Fruit fly (Drosophila melanogaster) whole organism, prepupa: ENCODE measurements around the gene Nmd3.

Experiments
- Blimp-1 ChIP-seq: fragments of 200-800 bp; sonication (Bioruptor generic); optimal IDR thresholded peaks from 3 replicates; lab custom pipeline; 2017; ENCODE audit warnings: missing biosample characterization, missing genetic modification characterization, mild to moderate bottlenecking, moderate library complexity, missing genetic modification reagents
- CG10631 ChIP-seq: fragments of 200-800 bp; sonication (Bioruptor generic); optimal IDR thresholded peaks from 2 replicates; lab custom pipeline; 2016; ENCODE audit warnings: missing biosample characterization, missing genetic modification characterization
- CG11294 ChIP-seq: fragments of 200-800 bp; sonication (Bioruptor generic); IDR thresholded peaks from 2 replicates; pipeline ENCODE4 v1.3.6; 2022; ENCODE audit warnings: missing biosample characterization, missing genetic modification characterization
- CG15336 ChIP-seq: fragments of 200-800 bp; sonication (Bioruptor generic); IDR thresholded peaks from 2 replicates; pipeline ENCODE4 v1.3.6; 2022; ENCODE audit warnings: missing biosample characterization, missing genetic modification characterization
- CG3032 ChIP-seq: fragments of 200-800 bp; optimal IDR thresholded peaks from 2 replicates; lab custom pipeline; 2019; ENCODE audit warnings: missing biosample characterization, mild to moderate bottlenecking, missing genetic modification characterization, moderate library complexity
- CG31627 ChIP-seq: fragments of 200-800 bp; sonication (Bioruptor generic); optimal IDR thresholded peaks from 3 replicates; lab custom pipeline; 2016; ENCODE audit warnings: missing biosample characterization, missing genetic modification characterization
- CG32006 ChIP-seq: fragments of 200-800 bp; sonication (Bioruptor generic); optimal IDR thresholded peaks from 3 replicates; lab custom pipeline; 2017; ENCODE audit warnings: missing biosample characterization, mild to moderate bottlenecking, missing genetic modification characterization
- CG4318 ChIP-seq: fragments of 200-800 bp; sonication (Bioruptor generic); optimal IDR thresholded peaks from 3 replicates; lab custom pipeline; 2017; ENCODE audit warnings: missing biosample characterization, mild to moderate bottlenecking, missing genetic modification characterization
- CG6163 ChIP-seq: fragments of 200-800 bp; sonication (Bioruptor generic); IDR thresholded peaks from 3 replicates; pipeline ENCODE4 v1.3.6; 2022; ENCODE audit warnings: missing biosample characterization, missing genetic modification characterization
- CG6808 ChIP-seq: fragments of 200-800 bp; sonication (Bioruptor generic); optimal IDR thresholded peaks from 3 replicates; lab custom pipeline; 2017; ENCODE audit warnings: missing biosample characterization, missing genetic modification characterization, mild to moderate bottlenecking, moderate library complexity, missing genetic modification reagents
- CG6854 ChIP-seq: fragments of 200-800 bp; sonication (Bioruptor generic); optimal IDR thresholded peaks from 2 replicates; lab custom pipeline; 2017; ENCODE audit warnings: missing biosample characterization, mild to moderate bottlenecking, missing genetic modification characterization
- CG7368 ChIP-seq: fragments of 200-800 bp; sonication (Bioruptor generic); optimal IDR thresholded peaks from 3 replicates; lab custom pipeline; 2016; ENCODE audit warnings: missing biosample characterization, missing genetic modification characterization
- CG8632 ChIP-seq: fragments of 200-800 bp; sonication (Bioruptor generic); optimal IDR thresholded peaks from 3 replicates; lab custom pipeline; 2016; ENCODE audit warnings: missing biosample characterization, missing genetic modification characterization
- CG9139 ChIP-seq: fragments of 200-800 bp; sonication (Bioruptor generic); optimal IDR thresholded peaks from 3 replicates; lab custom pipeline; 2017; ENCODE audit warnings: missing biosample characterization, mild to moderate bottlenecking, missing genetic modification characterization
- Eip75B ChIP-seq: fragments of 200-800 bp; sonication (Bioruptor generic); optimal IDR thresholded peaks from 3 replicates; lab custom pipeline; 2016; ENCODE audit warnings: missing biosample characterization, missing genetic modification characterization
- Hr38 ChIP-seq: sonication (Bioruptor generic); optimal IDR thresholded peaks from 2 replicates; lab custom pipeline; 2016; ENCODE audit warnings: missing biosample characterization, missing genetic modification characterization
- OdsH ChIP-seq: fragments of 200-800 bp; sonication (Bioruptor generic); optimal IDR thresholded peaks from 3 replicates; lab custom pipeline; 2016; ENCODE audit warnings: missing biosample characterization, missing genetic modification characterization
- Sox102F ChIP-seq: fragments of 200-800 bp; sonication (Bioruptor generic); optimal IDR thresholded peaks from 2 replicates; lab custom pipeline; 2016; ENCODE audit warnings: missing biosample characterization, mild to moderate bottlenecking, missing genetic modification characterization
- Sox14 ChIP-seq: fragments of 200-800 bp; sonication (Bioruptor generic); optimal IDR thresholded peaks from 3 replicates; lab custom pipeline; 2016; ENCODE audit warnings: missing biosample characterization, missing genetic modification characterization
- cyc ChIP-seq: fragments of 200-800 bp; sonication (Bioruptor generic); optimal IDR thresholded peaks from 3 replicates; lab custom pipeline; 2016; ENCODE audit warnings: missing biosample characterization, missing genetic modification characterization
- dsx ChIP-seq: fragments of 200-800 bp; optimal IDR thresholded peaks from 3 replicates; lab custom pipeline; 2019; ENCODE audit warnings: missing biosample characterization, mild to moderate bottlenecking, missing genetic modification characterization, moderate library complexity; ENCODE audit not compliant: poor library complexity, severe bottlenecking
- esn ChIP-seq: fragments of 200-800 bp; sonication (Bioruptor generic); optimal IDR thresholded peaks from 2 replicates; lab custom pipeline; 2016; ENCODE audit warnings: missing biosample characterization, mild to moderate bottlenecking, missing genetic modification characterization, moderate library complexity
- fd59A ChIP-seq: fragments of 200-800 bp; sonication (Bioruptor generic); optimal IDR thresholded peaks from 2 replicates; lab custom pipeline; 2017; ENCODE audit warnings: missing biosample characterization, mild to moderate bottlenecking, missing genetic modification characterization, missing genetic modification reagents
- fd85E ChIP-seq: fragments of 200-800 bp; sonication (Bioruptor generic); optimal IDR thresholded peaks from 3 replicates; lab custom pipeline; 2016; ENCODE audit warnings: missing biosample characterization, missing genetic modification characterization
- fkh ChIP-seq: fragments of 200-800 bp; sonication (Bioruptor generic); optimal IDR thresholded peaks from 3 replicates; lab custom pipeline; 2017; ENCODE audit warnings: missing biosample characterization, mild to moderate bottlenecking, missing genetic modification characterization, moderate library complexity
- lz ChIP-seq: fragments of 200-800 bp; sonication (Bioruptor generic); optimal IDR thresholded peaks from 3 replicates; lab custom pipeline; 2016; ENCODE audit warnings: missing biosample characterization, missing genetic modification characterization
- pdm3 ChIP-seq: fragments of 200-800 bp; sonication (Bioruptor generic); optimal IDR thresholded peaks from 3 replicates; lab custom pipeline; 2016; ENCODE audit warnings: missing biosample characterization, missing genetic modification characterization
- svp ChIP-seq: fragments of 200-800 bp; sonication (Bioruptor generic); peaks from one replicate; lab custom pipeline; 2016; ENCODE audit warnings: missing biosample characterization, missing genetic modification characterization
- topi ChIP-seq: fragments of 200-800 bp; sonication (Bioruptor generic); optimal IDR thresholded peaks from 3 replicates; lab custom pipeline; 2016; ENCODE audit warnings: missing biosample characterization, missing genetic modification characterization
- vri ChIP-seq: fragments of 200-800 bp; sonication (Bioruptor generic); optimal IDR thresholded peaks from 3 replicates; lab custom pipeline; 2016; ENCODE audit warnings: missing biosample characterization, mild to moderate bottlenecking, missing genetic modification characterization

Nmd3 gene

DNA sequence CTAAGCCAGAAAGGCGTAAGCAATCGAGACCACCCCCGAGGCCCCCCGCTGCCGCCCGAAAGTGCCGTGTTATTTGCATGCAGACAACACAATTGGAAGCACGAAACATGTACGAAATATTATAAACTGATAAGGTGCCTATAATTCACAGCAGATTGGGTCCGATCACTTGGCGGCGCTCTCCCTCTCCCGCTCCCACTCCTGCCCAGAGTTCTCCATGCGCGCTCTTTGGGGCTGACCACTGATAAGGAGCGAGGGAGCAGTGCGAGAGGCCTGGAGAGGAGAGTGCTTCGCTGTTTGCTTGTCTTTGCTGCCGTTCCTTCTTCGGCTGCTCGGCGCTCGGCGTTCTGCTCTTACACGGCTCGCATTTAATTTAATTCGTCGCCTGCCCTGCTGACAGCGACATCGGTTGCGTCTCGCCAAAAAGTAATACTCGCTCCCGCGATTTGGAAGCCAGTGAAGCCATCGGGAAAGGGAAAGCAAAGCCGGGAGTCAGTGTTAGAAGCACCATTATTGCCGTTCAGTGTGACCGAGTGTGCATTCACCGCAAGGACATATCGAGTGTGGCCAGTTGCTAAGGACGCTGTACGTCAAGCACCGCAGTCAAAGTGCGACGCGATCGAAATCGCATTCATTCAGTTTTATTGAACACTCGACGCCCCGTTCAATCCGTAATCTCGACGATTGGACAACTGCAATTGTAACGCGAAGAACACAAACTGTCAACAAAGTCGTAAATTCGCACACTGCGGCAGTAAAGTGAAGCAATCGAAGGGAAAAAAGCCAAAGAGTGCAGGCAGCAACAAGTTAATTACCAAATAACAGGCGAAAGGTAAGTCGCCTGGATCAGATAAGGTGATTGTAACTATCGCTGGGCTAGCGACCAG, 10.0 kb upstream of the Nmd3 start (continued):
- no peak for TF ChIP-seq CG11294 (GFP tag; lab: Robert Waterston, UW)
- TF ChIP-seq OdsH (GFP tag; lab: Kevin White, UChicago), result no peak
- peak; percentile 84 for TF ChIP-seq svp (GFP tag; lab: Kevin White, UChicago)
- TF ChIP-seq cyc (GFP tag; lab: Kevin White, UChicago), result no peak
- no peak for TF ChIP-seq esn (GFP tag; lab: Kevin White, UChicago)
- TF ChIP-seq Eip75B (GFP tag; lab: Kevin White, UChicago), result no peak
- peak; percentile 34; the same call in 1 of the 2 replicates for TF ChIP-seq CG15336 (GFP tag; lab: Robert Waterston, UW)
- no peak for TF ChIP-seq CG7368 (GFP tag; lab: Kevin White, UChicago)
- TF ChIP-seq fd85E (GFP tag; lab: Kevin White, UChicago), result no peak
- TF ChIP-seq Blimp-1 (GFP tag; lab: Kevin White, UChicago), result no peak
- no peak for TF ChIP-seq CG32006 (GFP tag; lab: Kevin White, UChicago)
- TF ChIP-seq lz (GFP tag; lab: Kevin White, UChicago), result no peak
- TF ChIP-seq Sox14 (GFP tag; lab: Kevin White, UChicago), result no peak
- peak; percentile 17 for TF ChIP-seq fkh (GFP tag; lab: Kevin White, UChicago)
- TF ChIP-seq Hr38 (GFP tag; lab: Kevin White, UChicago), result no peak
- no peak for TF ChIP-seq topi (GFP tag; lab: Kevin White, UChicago)
- no peak for TF ChIP-seq CG4318 (GFP tag; lab: Kevin White, UChicago)

dm6 chrX:2193809-2194207, 9.3 kb upstream of the Nmd3 start, which contains the start of gene CG14053:
Gene CG14053, minus strand, starts transcription at chrX:2193909.
- TF ChIP-seq dsx (GFP tag; lab: Kevin White, UChicago), result no peak
- TF ChIP-seq pdm3 (GFP tag; lab: Kevin White, UChicago), result no peak
- TF ChIP-seq CG6163, result no peak
- TF ChIP-seq CG8632 (GFP tag; lab: Kevin White, UChicago), result no peak

dm6 chrX:2193158-2193557, 8.7 kb upstream of the Nmd3 start:
- TF ChIP-seq CG6163 (no peak), svp (GFP tag; lab: Kevin White, UChicago) (peak; percentile 58), CG9139 (GFP tag; lab: Kevin White, UChicago) (no peak), CG32006 (GFP tag; lab: Kevin White, UChicago) (no peak), fd85E (GFP tag; lab: Kevin White, UChicago) (no peak), CG10631 (GFP tag; lab: Kevin White, UChicago) (no peak), CG6808 (GFP tag; lab: Kevin White, UChicago) (no peak), vri (GFP tag; lab: Kevin White, UChicago) (peak; percentile 82)

DNA sequence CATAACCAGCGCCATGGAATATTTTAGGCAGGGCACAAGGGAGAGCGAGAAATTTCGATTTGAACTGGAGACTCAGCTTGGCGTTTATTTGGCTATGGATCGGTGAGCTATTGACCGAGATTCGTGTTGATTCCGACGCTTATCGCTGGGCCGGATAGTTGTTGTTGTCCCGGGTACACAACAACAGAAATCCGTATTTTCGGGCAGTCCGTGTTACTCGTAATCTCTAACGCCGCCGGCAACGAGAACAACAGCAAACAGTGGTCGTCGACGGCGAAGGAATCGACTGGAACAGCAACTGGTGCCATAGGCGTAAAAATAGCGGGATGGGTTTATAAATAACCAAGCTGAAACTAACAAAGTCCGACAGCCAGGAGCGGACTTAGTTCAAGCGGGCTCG, 7.4 kb upstream of the Nmd3 start:
- TF ChIP-seq fkh (GFP tag; lab: Kevin White, UChicago) (peak; percentile 49), svp (GFP tag; lab: Kevin White, UChicago) (peak; percentile 81), CG6854 (GFP tag; lab: Kevin White, UChicago) (no peak)

DNA sequence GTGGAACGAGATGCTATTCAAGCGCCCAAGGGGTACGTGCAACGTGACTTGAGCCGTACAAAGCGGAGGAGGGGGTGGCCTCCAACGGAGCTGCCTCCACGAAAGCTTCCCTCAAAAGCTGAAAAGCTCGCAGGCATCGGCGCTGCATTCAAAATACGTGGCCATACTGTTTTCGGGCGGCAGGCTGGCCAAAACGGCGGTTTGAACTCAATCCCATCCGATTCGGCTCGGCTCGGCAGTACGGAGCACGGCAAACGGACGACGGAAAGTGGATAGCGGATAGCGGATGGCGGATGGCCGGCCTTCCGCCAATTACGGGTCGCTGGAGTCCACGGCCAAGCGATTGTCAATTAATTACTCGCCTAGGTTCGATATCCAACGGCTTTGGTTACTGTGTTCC, 4.4 kb upstream of the Nmd3 start, which contains the start of gene Mct1:
TSS of gene Mct1 (plus strand) at position 301 of the 400 bp plus-strand sequence.
- no peak for TF ChIP-seq Sox102F
- no peak for TF ChIP-seq CG9139 (GFP tag; lab: Kevin White, UChicago)
- no peak for TF ChIP-seq fkh (GFP tag; lab: Kevin White, UChicago)
- TF ChIP-seq fd59A (GFP tag; lab: Kevin White, UChicago), result no peak
- TF ChIP-seq Hr38 (GFP tag; lab: Kevin White, UChicago), result no peak
- no peak for TF ChIP-seq svp (GFP tag; lab: Kevin White, UChicago)
- no peak for TF ChIP-seq CG31627
- TF ChIP-seq CG6854 (GFP tag; lab: Kevin White, UChicago), result no peak
- TF ChIP-seq CG3032 (tag; lab: Kevin White, UChicago), result no peak
- no peak for TF ChIP-seq CG7368 (GFP tag; lab: Kevin White, UChicago)
